Worm (Caenorhabditis elegans): Measurements from ENCODE around the gene drp-1.

Gene drp-1

DNA sequence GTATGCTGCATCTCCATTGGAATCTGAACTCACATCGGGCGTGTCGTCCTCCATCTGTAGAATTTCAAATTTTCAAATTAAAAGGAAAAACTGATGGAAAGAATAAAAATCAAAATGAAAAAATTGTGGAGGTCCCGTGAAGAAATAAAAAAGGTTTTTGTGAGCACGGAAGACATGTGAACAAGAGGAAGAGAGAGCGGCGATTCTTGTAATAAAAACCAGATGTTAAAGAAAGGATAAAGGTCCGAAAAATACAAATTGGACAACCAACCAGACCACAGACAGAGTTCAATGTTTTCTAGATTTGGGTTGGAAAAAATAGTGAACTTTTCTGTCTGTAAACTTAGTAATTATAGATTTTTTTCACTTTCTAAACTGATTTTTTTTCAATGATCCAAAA is 10.0 kb upstream of the drp-1 start, which contains the start of gene unc-5:
Gene unc-5, minus strand, starts transcription at position 54 of the 400 bp plus-strand sequence.
- no peak for TF ChIP-seq gei-8 (GFP tag; optimal IDR thresholded peaks at IDR 0.05)
- TF ChIP-seq nhr-28 (tag; optimal IDR thresholded peaks at IDR 0.05): no peak
- TF ChIP-seq dpl-1 (GFP tag; optimal IDR thresholded peaks at IDR 0.05): no peak

DNA sequence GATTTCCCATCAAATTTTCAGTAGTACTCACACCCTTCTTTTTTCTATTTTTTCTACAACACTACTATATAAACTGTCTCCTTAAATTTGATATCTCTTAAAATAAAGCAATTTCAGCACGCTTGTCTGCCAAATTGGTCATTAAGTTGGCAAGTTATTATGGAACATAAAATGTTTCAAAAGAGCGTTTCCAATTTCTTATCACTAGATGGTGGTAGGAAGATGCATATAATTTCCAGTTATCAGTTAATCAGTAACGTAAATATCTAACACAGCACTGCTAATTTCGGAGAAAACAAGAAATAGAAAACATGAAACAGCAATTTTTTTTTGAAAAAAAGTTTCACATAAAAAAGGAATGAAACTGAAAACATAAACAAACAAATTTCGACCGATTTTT is 7.3 kb upstream of the drp-1 start:
- no peak for TF ChIP-seq nhr-6 (tag; optimal IDR thresholded peaks at IDR 0.05)
- no peak for TF ChIP-seq daf-16 (GFP tag; optimal IDR thresholded peaks at IDR 0.05)
- peak; percentile 51 for TF ChIP-seq daf-16 (tag; optimal IDR thresholded peaks at IDR 0.05)

DNA sequence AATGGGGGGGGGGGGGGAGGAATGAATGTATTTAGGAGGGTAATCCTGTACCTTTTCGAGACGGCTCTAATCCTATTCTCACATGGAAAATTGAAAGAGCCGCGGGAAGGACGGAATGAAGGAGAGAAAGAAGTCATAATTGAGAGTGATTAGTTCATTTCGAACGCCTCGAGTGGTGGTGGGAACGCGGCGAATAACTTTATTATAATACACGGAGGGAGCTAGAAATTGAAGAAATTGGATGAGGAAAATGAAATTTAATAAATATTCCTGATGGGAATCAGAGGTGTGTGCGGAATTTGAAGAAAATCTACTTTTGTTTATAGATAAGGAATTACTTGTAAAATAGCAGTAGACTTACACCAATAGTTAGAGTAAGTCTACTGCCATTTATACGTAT is 4.7 kb upstream of the drp-1 start:
- TF ChIP-seq nhr-76 (tag; optimal IDR thresholded peaks at IDR 0.05) (no peak), hlh-11 (tag; optimal IDR thresholded peaks at IDR 0.05) (no peak), tag-97 (GFP tag; IDR thresholded peaks at IDR 0.05) (no peak), zfp-3 (GFP tag; conservative IDR thresholded peaks at IDR 0.05) (no peak), cey-2 (tag; optimal IDR thresholded peaks at IDR 0.05; ENCODE audit: borderline replicate concordance, insufficient read depth) (no peak), ama-1 (optimal IDR thresholded peaks at IDR 0.05) (no peak), mep-1 (tag; optimal IDR thresholded peaks at IDR 0.05) (no peak), mxl-2 (GFP tag; conservative IDR thresholded peaks at IDR 0.05) (no peak), dmd-6 (GFP tag; IDR thresholded peaks at IDR 0.05) (no peak), madf-9 (GFP tag; conservative IDR thresholded peaks at IDR 0.05) (no peak), nhr-237 (tag; optimal IDR thresholded peaks at IDR 0.05) (no peak), saeg-2 (GFP tag; IDR thresholded peaks at IDR 0.05) (no peak), daf-8 (GFP tag; IDR thresholded peaks at IDR 0.05) (no peak), F10B5.3 (tag; optimal IDR thresholded peaks at IDR 0.05) (no peak), lin-29 (GFP tag; IDR thresholded peaks at IDR 0.05) (no peak), nhr-41 (GFP tag; IDR thresholded peaks at IDR 0.05) (no peak), ceh-44 (GFP tag; IDR thresholded peaks at IDR 0.05) (no peak), lin-15B (tag; optimal IDR thresholded peaks at IDR 0.05) (no peak)

DNA sequence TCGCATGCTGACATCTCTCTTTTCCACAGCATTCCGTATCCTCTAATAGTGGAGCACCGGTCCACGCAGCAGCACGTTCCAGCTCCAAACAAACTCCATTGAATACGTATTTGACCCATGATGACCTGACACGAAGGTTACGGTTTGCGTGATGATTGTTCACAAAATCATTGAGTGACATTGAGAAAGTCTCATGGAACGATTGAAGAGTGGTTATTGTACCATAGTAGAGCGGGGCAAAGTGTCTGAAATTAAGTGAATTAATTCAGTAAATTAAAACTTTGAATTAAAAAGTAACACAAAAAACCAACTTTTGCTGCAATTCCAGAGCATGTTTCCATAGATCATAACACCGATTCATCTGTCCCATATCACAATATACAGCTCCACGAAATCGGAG is 3.7 kb upstream of the drp-1 start:
- TF ChIP-seq zag-1 (tag; optimal IDR thresholded peaks at IDR 0.05) (no peak), unc-62 (GFP tag; optimal IDR thresholded peaks at IDR 0.05 in 1 of 2) (peak in 1 of 2 experiments; percentile 91), unc-62 (tag; optimal IDR thresholded peaks at IDR 0.05) (no peak)

DNA sequence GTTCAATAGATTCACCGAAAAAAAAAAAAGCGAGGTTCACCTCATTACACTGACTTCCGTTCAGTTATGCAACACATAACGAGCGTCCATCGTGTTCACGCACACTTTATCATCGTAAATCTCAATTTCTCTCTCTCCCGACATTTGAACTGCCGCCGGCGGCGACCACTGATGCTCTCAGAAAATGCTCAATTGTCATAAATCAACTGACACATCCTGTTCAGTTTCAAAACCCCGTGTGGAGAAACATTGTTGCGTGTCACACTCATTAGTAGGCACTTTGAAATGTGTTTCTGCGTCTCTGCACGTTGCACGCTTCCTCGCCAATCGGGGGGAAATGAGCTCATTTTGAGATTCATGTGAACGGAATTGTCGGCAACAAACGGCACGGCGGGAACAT is 2.5 kb upstream of the drp-1 start:
- TF ChIP-seq hlh-30 (tag; optimal IDR thresholded peaks at IDR 0.05; ENCODE audit: insufficient read depth) (peak; percentile 41), ceh-20 (GFP tag; IDR thresholded peaks at IDR 0.05) (0 out of 2 replicates have a peak, but pooled peaks have one; percentile 35), snpc-1.2 (GFP tag; IDR thresholded peaks at IDR 0.05) (0 out of 2 replicates have a peak, but pooled peaks have one; percentile 27), nhr-11 (tag; optimal IDR thresholded peaks at IDR 0.05) (peak; percentile 1), aha-1 (tag) (peak; percentile 1), daf-16 (GFP tag; optimal IDR thresholded peaks at IDR 0.05) (no peak), daf-16 (tag; optimal IDR thresholded peaks at IDR 0.05) (no peak)

DNA sequence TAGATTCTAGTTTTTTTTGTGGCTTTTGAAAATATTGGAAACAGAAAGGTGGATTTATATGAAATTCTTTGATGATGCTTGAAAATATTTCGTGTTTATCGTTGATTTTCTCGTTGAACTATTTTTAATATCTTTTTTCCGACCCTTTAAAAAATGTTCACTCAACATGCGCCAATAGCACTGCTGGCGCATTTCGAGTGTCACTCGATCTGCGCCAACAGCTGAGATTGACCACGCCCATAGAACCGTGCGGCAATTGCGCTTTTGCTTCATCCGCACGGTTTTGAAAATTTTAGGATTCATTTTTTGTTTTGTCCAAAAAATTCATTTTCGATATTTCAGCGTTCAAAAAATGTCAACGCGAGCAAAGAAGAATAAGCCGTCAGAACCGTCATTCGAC is 3.0 kb downstream of the drp-1 start, which contains the start of gene tebp-2:
Gene tebp-2, plus strand, starts transcription at position 343 of the 400 bp plus-strand sequence.
- TF ChIP-seq mep-1 (tag; optimal IDR thresholded peaks at IDR 0.05) (peak; percentile 39), snpc-1.2 (GFP tag; IDR thresholded peaks at IDR 0.05) (peak; percentile 96), nhr-77 (tag; optimal IDR thresholded peaks at IDR 0.05) (no peak), F49E8.2 (tag; optimal IDR thresholded peaks at IDR 0.05; ENCODE audit: borderline replicate concordance) (peak; percentile 90), nhr-28 (tag; optimal IDR thresholded peaks at IDR 0.05) (no peak), php-3 (GFP tag; IDR thresholded peaks at IDR 0.05) (0 out of 2 replicates have a peak, but pooled peaks have one; percentile 8), nhr-25 (tag; optimal IDR thresholded peaks at IDR 0.05; ENCODE audit: borderline replicate concordance, insufficient read depth) (no peak), madf-5 (GFP tag; IDR thresholded peaks at IDR 0.05) (no peak), unc-39 (tag; optimal IDR thresholded peaks at IDR 0.05) (no peak), mes-2 (tag; optimal IDR thresholded peaks at IDR 0.05; ENCODE audit: poor library complexity, severe bottlenecking) (peak; percentile 51), ceh-62 (tag; optimal IDR thresholded peaks at IDR 0.05) (no peak), Y105C5A.15 (GFP tag; IDR thresholded peaks at IDR 0.05) (no peak), Y48G9A.11 (GFP tag; IDR thresholded peaks at IDR 0.05) (peak; percentile 78), dpl-1 (GFP tag; optimal IDR thresholded peaks at IDR 0.05) (no peak), ceh-82 (tag; optimal IDR thresholded peaks at IDR 0.05) (no peak), unc-130 (GFP tag; optimal IDR thresholded peaks at IDR 0.05) (peak; percentile 56), tag-97 (GFP tag; IDR thresholded peaks at IDR 0.05) (no peak)
